Worm (Caenorhabditis elegans) whole organism, L4 larva: Measurements from ENCODE around the gene scl-13.

Experiments used
- D1046.2 ChIP-seq: fragments of 200-800 bp; sonication (Bioruptor generic); IDR thresholded peaks from 2 replicates; pipeline ENCODE4 v1.3.6; 2022; ENCODE audit warnings: missing genetic modification characterization, missing compliant biosample characterization
- F10B5.3 ChIP-seq: sonication (generic microtip); optimal IDR thresholded peaks from 2 replicates; lab custom pipeline; 2016; ENCODE audit warnings: mild to moderate bottlenecking, missing genetic modification characterization, missing compliant biosample characterization
- F49E8.2 ChIP-seq: sonication (generic microtip); optimal IDR thresholded peaks from 2 replicates; lab custom pipeline; 2016; ENCODE audit warnings: missing compliant biosample characterization, mild to moderate bottlenecking, missing genetic modification characterization, borderline replicate concordance
- T20F7.1 ChIP-seq: fragments of 200-800 bp; sonication (Bioruptor generic); optimal IDR thresholded peaks from 2 replicates; lab custom pipeline; 2018; ENCODE audit warnings: mild to moderate bottlenecking, missing genetic modification characterization, missing compliant biosample characterization
- Y75B8A.6 ChIP-seq: fragments of 200-800 bp; sonication (Bioruptor generic); IDR thresholded peaks from 2 replicates; pipeline ENCODE4 v1.3.6; 2022; ENCODE audit warnings: missing genetic modification reagents, missing genetic modification characterization, missing compliant biosample characterization
- aha-1 ChIP-seq: fragments of 150-350 bp; peaks from one replicate; lab custom pipeline; 2014; ENCODE audit warnings: missing biosample characterization, missing genetic modification characterization
- attf-4 ChIP-seq: sonication (generic microtip); optimal IDR thresholded peaks from 3 replicates; lab custom pipeline; 2017; ENCODE audit warnings: missing biosample characterization, missing genetic modification characterization
- ceh-32 ChIP-seq: sonication (generic microtip); optimal IDR thresholded peaks from 2 replicates; lab custom pipeline; 2016; ENCODE audit warnings: mild to moderate bottlenecking, missing genetic modification characterization, missing compliant biosample characterization; ENCODE audit not compliant: poor library complexity
- ceh-44 ChIP-seq: fragments of 200-800 bp; sonication (Bioruptor generic); IDR thresholded peaks from 2 replicates; pipeline ENCODE4 v1.3.6; 2022; ENCODE audit warnings: missing genetic modification reagents, missing genetic modification characterization, missing compliant biosample characterization
- ceh-82 ChIP-seq: sonication (generic microtip); optimal IDR thresholded peaks from 2 replicates; lab custom pipeline; 2017; ENCODE audit warnings: missing biosample characterization, missing genetic modification characterization
- dmd-6 ChIP-seq: fragments of 200-800 bp; sonication (Bioruptor generic); IDR thresholded peaks from 2 replicates; pipeline ENCODE4 v1.3.6; 2022; ENCODE audit warnings: missing genetic modification reagents, missing genetic modification characterization, missing compliant biosample characterization
- duxl-1 ChIP-seq: sonication (generic microtip); optimal IDR thresholded peaks from 2 replicates; lab custom pipeline; 2016; ENCODE audit warnings: mild to moderate bottlenecking, missing genetic modification characterization, moderate library complexity, missing compliant biosample characterization; ENCODE audit not compliant: poor library complexity
- egl-43 ChIP-seq: fragments of 200-800 bp; sonication (Bioruptor generic); IDR thresholded peaks from 2 replicates; pipeline ENCODE4 v1.3.6; 2022; ENCODE audit warnings: missing genetic modification reagents, missing genetic modification characterization, missing compliant biosample characterization
- fos-1 ChIP-seq: fragments of 150-350 bp; optimal IDR thresholded peaks from 2 replicates; lab custom pipeline; 2014; ENCODE audit warnings: missing biosample characterization, missing genetic modification characterization
- hmg-1.1 ChIP-seq: fragments of 200-800 bp; sonication (Bioruptor generic); IDR thresholded peaks from 2 replicates; pipeline ENCODE4 v1.3.6; 2022; ENCODE audit warnings: missing genetic modification reagents, missing genetic modification characterization, missing compliant biosample characterization
- jun-1 ChIP-seq: fragments of 150-350 bp; optimal IDR thresholded peaks from 2 replicates; lab custom pipeline; 2014; ENCODE audit warnings: missing biosample characterization, missing genetic modification reagents, missing genetic modification characterization
- lin-1 ChIP-seq: fragments of 200-800 bp; sonication (Bioruptor generic); IDR thresholded peaks from 2 replicates; pipeline ENCODE4 v1.3.6; 2022; ENCODE audit warnings: missing genetic modification reagents, missing genetic modification characterization, missing compliant biosample characterization
- lin-13 ChIP-seq: fragments of 150-350 bp; optimal IDR thresholded peaks from 2 replicates; lab custom pipeline; 2014; ENCODE audit warnings: missing biosample characterization, missing genetic modification reagents, missing genetic modification characterization
- lin-29 ChIP-seq: fragments of 200-800 bp; sonication (Bioruptor generic); IDR thresholded peaks from 2 replicates; pipeline ENCODE4 v1.3.6; 2022; ENCODE audit warnings: missing genetic modification reagents, missing genetic modification characterization, missing compliant biosample characterization
- lin-38 ChIP-seq: fragments of 200-800 bp; sonication (Bioruptor generic); IDR thresholded peaks from 2 replicates; pipeline ENCODE4 v1.3.6; 2022; ENCODE audit warnings: missing genetic modification reagents, missing genetic modification characterization, missing compliant biosample characterization
- madf-9 ChIP-seq: fragments of 200-800 bp; sonication (Bioruptor generic); conservative IDR thresholded peaks from 2 replicates; pipeline ENCODE4 v1.3.6; 2022; ENCODE audit warnings: missing genetic modification reagents, missing genetic modification characterization, missing compliant biosample characterization
- mdl-1 ChIP-seq, 2 experiments: fragments of 150-350 bp in 1 of 2; sonication (generic microtip) in 1 of 2; optimal IDR thresholded peaks; 2 replicates each; lab custom pipeline; 2014 to 2017; ENCODE audit warnings: missing biosample characterization in 2 of 2, missing genetic modification characterization in 2 of 2
- mdt-29 ChIP-seq: fragments of 200-800 bp; sonication (Bioruptor generic); IDR thresholded peaks from 2 replicates; pipeline ENCODE4 v1.3.6; 2022; ENCODE audit warnings: missing genetic modification reagents, missing genetic modification characterization, missing compliant biosample characterization
- mes-2 ChIP-seq: sonication (generic microtip); optimal IDR thresholded peaks from 2 replicates; lab custom pipeline; 2016; ENCODE audit warnings: missing genotype, mild to moderate bottlenecking, missing genetic modification characterization, missing compliant biosample characterization; ENCODE audit not compliant: poor library complexity, severe bottlenecking
- nhr-10 ChIP-seq: fragments of 150-350 bp; optimal IDR thresholded peaks from 2 replicates; lab custom pipeline; 2014; ENCODE audit warnings: missing biosample characterization, missing genetic modification characterization
- nhr-11 ChIP-seq: fragments of 150-350 bp; optimal IDR thresholded peaks from 2 replicates; lab custom pipeline; 2014; ENCODE audit warnings: missing biosample characterization, missing genetic modification characterization
- nhr-6 ChIP-seq: fragments of 150-350 bp; optimal IDR thresholded peaks from 2 replicates; lab custom pipeline; 2014; ENCODE audit warnings: missing biosample characterization, missing genetic modification characterization
- pha-4 ChIP-seq, 2 experiments: fragments of 150-350 bp in 1 of 2; fragments of 200-800 bp in 1 of 2; sonication (Bioruptor generic) in 1 of 2; IDR thresholded peaks in 1 of 2; optimal IDR thresholded peaks in 1 of 2; 2 replicates each; pipeline versions ENCODE4 v1.3.6 to Lab custom; 2014 to 2022; ENCODE audit warnings: missing genetic modification characterization in 2 of 2, missing genetic modification reagents in 2 of 2, missing biosample characterization in 1 of 2, missing compliant biosample characterization in 1 of 2
- php-3 ChIP-seq: fragments of 200-800 bp; sonication (Bioruptor generic); IDR thresholded peaks from 2 replicates; pipeline ENCODE4 v1.3.6; 2022; ENCODE audit warnings: missing genetic modification reagents, missing genetic modification characterization, missing compliant biosample characterization
- saeg-2 ChIP-seq: fragments of 200-800 bp; sonication (Bioruptor generic); IDR thresholded peaks from 2 replicates; pipeline ENCODE4 v1.3.6; 2022; ENCODE audit warnings: missing genetic modification reagents, missing genetic modification characterization, missing compliant biosample characterization
- skn-1 ChIP-seq: fragments of 150-350 bp; optimal IDR thresholded peaks from 2 replicates; lab custom pipeline; 2014; ENCODE audit warnings: missing biosample characterization, missing genetic modification characterization
- snpc-1.2 ChIP-seq: fragments of 200-800 bp; sonication (Bioruptor generic); IDR thresholded peaks from 2 replicates; pipeline ENCODE4 v1.3.6; 2022; ENCODE audit warnings: missing genetic modification reagents, missing genetic modification characterization, missing compliant biosample characterization
- unc-130 ChIP-seq: sonication (generic microtip); optimal IDR thresholded peaks from 2 replicates; lab custom pipeline; 2016; ENCODE audit warnings: missing genetic modification reagents, missing genetic modification characterization, missing compliant biosample characterization
- unc-39 ChIP-seq: sonication (generic microtip); optimal IDR thresholded peaks from 2 replicates; lab custom pipeline; 2017; ENCODE audit warnings: missing biosample characterization, missing genetic modification characterization
- vab-7 ChIP-seq: fragments of 200-800 bp; sonication (Bioruptor generic); IDR thresholded peaks from 2 replicates; pipeline ENCODE4 v1.3.6; 2022; ENCODE audit warnings: missing genetic modification reagents, missing genetic modification characterization, missing compliant biosample characterization

scl-13 gene

ce11 chrV:3811541-3811940 lies at the start of gene scl-13:
scl-13 (minus strand) TSS chrV:3811641.
- no peak for TF ChIP-seq pha-4 (GFP tag; IDR thresholded peaks at IDR 0.05; lab: Robert Waterston, UW)
- no peak for TF ChIP-seq pha-4 (tag; optimal IDR thresholded peaks at IDR 0.05; lab: Kevin White, UChicago)
- no peak for TF ChIP-seq hmg-1.1
- no peak for TF ChIP-seq snpc-1.2 (GFP tag; lab: Robert Waterston, UW)
- TF ChIP-seq ceh-44: no peak
- TF ChIP-seq nhr-10 (tag; lab: Kevin White, UChicago): no peak
- no peak for TF ChIP-seq lin-13 (GFP tag; lab: Kevin White, UChicago)
- no peak for TF ChIP-seq vab-7 (GFP tag; lab: Robert Waterston, UW)
- TF ChIP-seq aha-1 (tag; lab: Kevin White, UChicago): no peak
- no peak for TF ChIP-seq D1046.2 (GFP tag; lab: Robert Waterston, UW)
- TF ChIP-seq, all 104 proteins: peak for 0

ce11 chrV:3860123-3860522 lies 48.7 kb upstream of the scl-13 start, which contains the start of gene nhr-189:
nhr-189 (minus strand) TSS chrV:3860243.
- TF ChIP-seq nhr-10 (tag; lab: Kevin White, UChicago): no peak
- TF ChIP-seq lin-1 (GFP tag; lab: Robert Waterston, UW): no peak
- TF ChIP-seq Y75B8A.6 (GFP tag; lab: Robert Waterston, UW): no peak
- TF ChIP-seq mdl-1 (tag; optimal IDR thresholded peaks at IDR 0.05; lab: Kevin White, UChicago): no peak
- TF ChIP-seq unc-130 (GFP tag; lab: Kevin White, UChicago): no peak
- TF ChIP-seq ceh-82 (tag; lab: Kevin White, UChicago): no peak
- TF ChIP-seq aha-1 (tag; lab: Kevin White, UChicago): no peak
- no peak for TF ChIP-seq skn-1 (tag; lab: Kevin White, UChicago)
- no peak for TF ChIP-seq F10B5.3 (tag; lab: Kevin White, UChicago)
- no peak for TF ChIP-seq saeg-2 (GFP tag; lab: Robert Waterston, UW)
- no peak for TF ChIP-seq duxl-1

ce11 chrV:3857778-3858177 lies 46.3 kb upstream of the scl-13 start, which contains the start of gene nhr-188:
nhr-188 (minus strand) TSS chrV:3857861.
- TF ChIP-seq T20F7.1 (no peak), nhr-6 (no peak), F49E8.2 (no peak)

ce11 chrV:3855916-3856315 lies 44.5 kb upstream of the scl-13 start:
- TF ChIP-seq nhr-11 (tag; lab: Kevin White, UChicago): peak; percentile 8
- TF ChIP-seq pha-4 (GFP tag; IDR thresholded peaks at IDR 0.05; lab: Robert Waterston, UW): no peak
- TF ChIP-seq pha-4 (tag; optimal IDR thresholded peaks at IDR 0.05; lab: Kevin White, UChicago): no peak

ce11 chrV:3854847-3855246 lies 43.4 kb upstream of the scl-13 start, which contains the start of gene nhr-186:
nhr-186 (minus strand) TSS chrV:3854947.
- TF ChIP-seq lin-29 (GFP tag; lab: Robert Waterston, UW) (no peak), attf-4 (tag; lab: Kevin White, UChicago) (no peak), dmd-6 (no peak), F49E8.2 (no peak), fos-1 (tag; lab: Kevin White, UChicago) (no peak), egl-43 (GFP tag; lab: Robert Waterston, UW) (no peak), lin-38 (GFP tag; lab: Robert Waterston, UW) (no peak), ceh-32 (tag; lab: Kevin White, UChicago) (no peak), mdt-29 (GFP tag; lab: Robert Waterston, UW) (no peak), mes-2 (tag; lab: Kevin White, UChicago) (no peak), unc-39 (tag; lab: Kevin White, UChicago) (no peak), madf-9 (GFP tag; lab: Robert Waterston, UW) (no peak), jun-1 (tag; lab: Kevin White, UChicago) (no peak), php-3 (no peak)
- TF ChIP-seq, all 104 proteins: peak for 0
